Fruit fly (Drosophila melanogaster) whole organism, larva: ENCODE data around the gene Lerp.

Experiments
- noc ChIP-seq: fragments of 200-800 bp; sonication (Bioruptor generic); optimal IDR thresholded peaks from 3 replicates; lab custom pipeline; 2019; ENCODE audit warnings: missing biosample characterization, mild to moderate bottlenecking, missing genetic modification characterization, moderate library complexity

The Lerp gene

dm6 chr3R:26862848-26863448, at the start of gene Lerp, which contains the start of gene IntS12:
Gene Lerp (minus strand): TSS chr3R:26863130.
Gene IntS12 (plus strand): TSS chr3R:26863376.
- no peak for TF ChIP-seq noc (tag; lab: Kevin White, UChicago)

- TF ChIP-seq noc (tag; lab: Kevin White, UChicago): no peak
These were observed 49.7 kb upstream of the Lerp start, which contains the start of gene Ets97D for dm6 chr3R:26912615-26913014. Gene Ets97D (minus strand): TSS chr3R:26912886.

- TF ChIP-seq noc (tag; lab: Kevin White, UChicago): no peak
These were observed 45.8 kb upstream of the Lerp start for dm6 chr3R:26908750-26909149.

- no peak for TF ChIP-seq noc (tag; lab: Kevin White, UChicago)
These were observed 44.0 kb upstream of the Lerp start for dm6 chr3R:26906711-26907510.

dm6 chr3R:26906034-26906433, 43.1 kb upstream of the Lerp start:
- TF ChIP-seq noc (tag; lab: Kevin White, UChicago): no peak

- no peak for TF ChIP-seq noc (tag; lab: Kevin White, UChicago)
These were observed 37.1 kb upstream of the Lerp start for dm6 chr3R:26899982-26900381.

DNA sequence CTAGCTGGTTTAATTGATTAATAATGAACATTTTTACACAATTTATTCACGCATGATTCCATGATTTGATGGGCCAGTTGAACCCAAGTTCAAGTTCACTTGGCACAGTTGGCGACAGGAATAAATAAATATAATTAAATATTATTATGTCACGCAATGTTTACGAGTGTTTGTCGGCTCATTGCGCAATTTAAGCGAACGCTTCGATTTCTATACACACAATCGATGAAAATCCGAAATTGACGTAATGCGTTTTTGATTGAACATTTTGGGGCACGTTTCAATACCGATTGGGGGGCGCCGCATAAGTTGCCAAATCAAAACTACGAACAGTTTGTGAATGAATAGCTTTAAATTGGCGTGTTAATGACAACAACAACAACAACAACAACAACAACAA, 34.4 kb upstream of the Lerp start:
- TF ChIP-seq noc (tag; lab: Kevin White, UChicago): no peak

- TF ChIP-seq noc (tag; lab: Kevin White, UChicago): no peak
These were observed 33.3 kb upstream of the Lerp start for dm6 chr3R:26896260-26896659.

DNA sequence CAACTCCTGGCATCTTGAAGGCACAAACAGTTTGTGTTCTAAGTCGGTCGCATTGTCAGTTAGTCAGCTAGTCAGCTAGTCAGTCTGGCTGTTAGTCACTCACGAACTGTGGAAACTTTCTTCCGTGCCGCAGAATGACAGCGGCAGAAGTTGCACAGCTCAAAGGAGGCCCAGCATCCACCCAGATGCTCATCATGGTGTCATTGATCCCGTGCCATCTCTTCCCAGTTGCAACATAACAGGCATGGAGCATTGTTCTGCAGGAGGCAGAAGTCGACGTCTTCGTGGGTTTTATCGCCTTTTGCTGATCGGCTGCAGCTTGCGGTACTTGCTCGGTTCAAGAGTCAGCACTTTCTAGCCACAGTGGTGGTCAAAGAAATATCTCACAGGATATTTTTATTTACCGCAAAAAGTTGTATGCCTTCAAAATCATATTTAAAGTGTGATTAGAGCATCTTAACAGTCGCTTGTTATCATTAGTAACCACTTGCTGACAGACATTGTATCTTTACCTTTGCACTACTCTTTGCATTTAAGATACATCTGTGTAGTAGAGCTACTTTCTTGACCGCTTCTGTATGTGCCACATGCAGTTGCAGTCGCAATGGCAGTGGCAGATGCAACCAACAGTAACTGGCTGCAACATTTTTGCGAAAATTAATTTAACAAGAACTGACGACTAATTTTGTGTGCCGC, 30.8 kb upstream of the Lerp start:
- no peak for TF ChIP-seq noc (tag; lab: Kevin White, UChicago)

dm6 chr3R:26892764-26893163, 29.8 kb upstream of the Lerp start:
- TF ChIP-seq noc (tag; lab: Kevin White, UChicago): no peak

- TF ChIP-seq noc (tag; lab: Kevin White, UChicago): no peak
These were observed 27.6 kb upstream of the Lerp start for dm6 chr3R:26890499-26890898.

dm6 chr3R:26890088-26890487, 27.2 kb upstream of the Lerp start:
- TF ChIP-seq noc (tag; lab: Kevin White, UChicago): no peak

- TF ChIP-seq noc (tag; lab: Kevin White, UChicago): no peak
These were observed 25.3 kb upstream of the Lerp start for dm6 chr3R:26888086-26888724.

DNA sequence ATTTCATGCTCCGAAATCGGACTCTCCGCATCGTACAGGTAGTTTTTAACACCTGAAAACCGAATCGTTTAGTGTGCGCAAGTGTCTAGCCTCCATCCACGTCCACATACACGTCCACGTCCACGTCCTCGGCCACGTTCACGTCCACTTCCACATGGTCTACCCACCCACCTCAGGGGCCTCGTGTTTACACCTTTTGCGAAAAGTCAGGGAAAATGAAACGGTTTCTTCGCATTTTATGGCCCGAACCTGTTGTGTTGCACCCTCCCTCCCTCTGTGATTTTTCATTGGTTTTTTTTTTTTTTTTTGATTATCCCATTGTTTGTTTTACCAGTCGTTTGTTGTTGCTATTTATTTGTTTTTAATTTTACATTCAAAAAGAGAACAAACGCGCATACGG, 24.2 kb upstream of the Lerp start:
- no peak for TF ChIP-seq noc (tag; lab: Kevin White, UChicago)

DNA sequence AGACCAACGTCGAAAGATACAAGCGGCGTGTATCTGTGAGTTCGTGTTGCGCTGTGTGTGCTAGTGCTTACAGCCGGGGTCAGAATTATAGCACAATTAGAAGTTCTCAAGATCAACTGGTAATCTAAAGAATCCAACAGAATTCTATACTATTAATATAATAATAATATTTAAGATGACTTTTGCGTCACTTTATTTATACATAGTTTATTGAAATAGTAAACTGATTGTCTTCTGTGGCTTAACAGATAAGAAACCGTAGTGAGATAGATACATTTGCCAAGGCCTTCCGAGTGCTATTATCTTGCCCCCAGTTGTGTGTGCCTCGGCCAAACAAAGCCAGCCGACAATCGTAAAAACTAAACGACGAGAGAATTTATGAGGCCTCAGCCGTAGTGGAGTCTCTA, 23.4 kb upstream of the Lerp start:
- peak; percentile 65 for TF ChIP-seq noc (tag; lab: Kevin White, UChicago)

DNA sequence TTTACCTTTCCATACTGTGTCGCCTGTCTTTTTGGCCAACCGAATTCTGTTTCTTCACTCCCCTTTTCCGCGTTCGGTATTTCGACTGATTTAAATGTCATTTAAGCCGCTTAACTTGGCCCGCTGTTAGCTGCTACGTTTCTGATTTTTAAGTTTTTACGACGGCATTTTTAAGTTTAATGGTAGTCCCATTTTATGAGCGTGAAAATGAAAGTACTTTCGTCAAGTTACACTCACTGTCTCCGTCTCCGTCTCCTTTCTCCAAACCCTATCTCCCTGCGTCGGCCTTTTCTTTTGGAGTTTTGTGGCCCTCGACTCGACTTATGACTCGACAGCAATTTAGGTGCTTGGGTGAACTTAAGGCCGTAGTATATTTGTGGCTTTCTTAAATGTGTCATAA, 22.3 kb upstream of the Lerp start:
- TF ChIP-seq noc (tag; lab: Kevin White, UChicago): no peak
